Fruit fly (Drosophila melanogaster) Kc167 (cell line): ENCODE measurements around the gene Sgs3.

Experiments
- Myc ChIP-seq: fragments of >200 bp; optimal IDR thresholded peaks from 2 replicates; lab custom pipeline; 2017; ENCODE audit warnings: missing external identifiers
- Sin3A ChIP-seq: fragments of >200 bp; optimal IDR thresholded peaks from 2 replicates; lab custom pipeline; 2018; ENCODE audit warnings: missing external identifiers
- h ChIP-seq: fragments of >200 bp; optimal IDR thresholded peaks from 3 replicates; lab custom pipeline; 2018; ENCODE audit warnings: missing external identifiers
- insv ChIP-seq: fragments of >200 bp; optimal IDR thresholded peaks from 3 replicates; lab custom pipeline; 2018; ENCODE audit warnings: missing external identifiers
- psq ChIP-seq: fragments of >200 bp; optimal IDR thresholded peaks from 2 replicates; lab custom pipeline; 2017; ENCODE audit warnings: missing external identifiers
- ttk ChIP-seq: sonication (Bioruptor generic); optimal IDR thresholded peaks from 2 replicates; lab custom pipeline; 2017; ENCODE audit warnings: missing external identifiers

Gene Sgs3

dm6 chr3L:11533704-11534319 is 21.8 kb downstream of the Sgs3 start:
- TF ChIP-seq insv (lab: Kevin White, UChicago) (no peak), Myc (lab: Kevin White, UChicago) (no peak), ttk (lab: Kevin White, UChicago) (no peak), h (no peak), Sin3A (lab: Kevin White, UChicago) (no peak), psq (lab: Kevin White, UChicago) (no peak)

dm6 chr3L:11534391-11535246 is 22.6 kb downstream of the Sgs3 start:
- TF ChIP-seq Sin3A (lab: Kevin White, UChicago) = no peak
- TF ChIP-seq Myc (lab: Kevin White, UChicago) = no peak
- TF ChIP-seq ttk (lab: Kevin White, UChicago) = no peak
- no peak for TF ChIP-seq psq (lab: Kevin White, UChicago)
- TF ChIP-seq insv (lab: Kevin White, UChicago) = no peak
- TF ChIP-seq h = no peak

- TF ChIP-seq insv (lab: Kevin White, UChicago) (no peak), Sin3A (lab: Kevin White, UChicago) (no peak), h (no peak), psq (lab: Kevin White, UChicago) (no peak), Myc (lab: Kevin White, UChicago) (no peak), ttk (lab: Kevin White, UChicago) (no peak)
These were observed 24.1 kb downstream of the Sgs3 start for dm6 chr3L:11536132-11536531.

- no peak for TF ChIP-seq ttk (lab: Kevin White, UChicago)
These were observed 24.9 kb downstream of the Sgs3 start for dm6 chr3L:11536767-11537419.

- TF ChIP-seq Myc (lab: Kevin White, UChicago) = no peak
- TF ChIP-seq Sin3A (lab: Kevin White, UChicago) = no peak
- no peak for TF ChIP-seq psq (lab: Kevin White, UChicago)
- no peak for TF ChIP-seq ttk (lab: Kevin White, UChicago)
- no peak for TF ChIP-seq h
- TF ChIP-seq insv (lab: Kevin White, UChicago) = no peak
These were observed 27.7 kb downstream of the Sgs3 start for dm6 chr3L:11539511-11540329.

- TF ChIP-seq psq (lab: Kevin White, UChicago) (no peak), Myc (lab: Kevin White, UChicago) (no peak), insv (lab: Kevin White, UChicago) (no peak), Sin3A (lab: Kevin White, UChicago) (no peak), ttk (lab: Kevin White, UChicago) (no peak), h (no peak)
These were observed 28.3 kb downstream of the Sgs3 start for dm6 chr3L:11540330-11540702.

dm6 chr3L:11542437-11542836 is 30.4 kb downstream of the Sgs3 start:
- TF ChIP-seq insv (lab: Kevin White, UChicago) (no peak), Myc (lab: Kevin White, UChicago) (no peak), Sin3A (lab: Kevin White, UChicago) (no peak), psq (lab: Kevin White, UChicago) (no peak), h (no peak), ttk (lab: Kevin White, UChicago) (no peak)

- TF ChIP-seq psq (lab: Kevin White, UChicago) = no peak
- TF ChIP-seq ttk (lab: Kevin White, UChicago) = no peak
- no peak for TF ChIP-seq Myc (lab: Kevin White, UChicago)
- TF ChIP-seq Sin3A (lab: Kevin White, UChicago) = no peak
- TF ChIP-seq insv (lab: Kevin White, UChicago) = no peak
- TF ChIP-seq h = no peak
These were observed 30.9 kb downstream of the Sgs3 start for dm6 chr3L:11542948-11543347.

- TF ChIP-seq Sin3A (lab: Kevin White, UChicago) (no peak), h (no peak), ttk (lab: Kevin White, UChicago) (no peak), insv (lab: Kevin White, UChicago) (no peak), psq (lab: Kevin White, UChicago) (no peak), Myc (lab: Kevin White, UChicago) (no peak)
These were observed 31.8 kb downstream of the Sgs3 start for dm6 chr3L:11543681-11544299.

dm6 chr3L:11547302-11547994 is 35.4 kb downstream of the Sgs3 start:
- TF ChIP-seq Sin3A (lab: Kevin White, UChicago) (no peak), psq (lab: Kevin White, UChicago) (no peak), insv (lab: Kevin White, UChicago) (no peak), ttk (lab: Kevin White, UChicago) (no peak), Myc (lab: Kevin White, UChicago) (no peak), h (no peak)
